Fruit fly (Drosophila melanogaster) whole organism, embryonic: ENCODE results near the gene Fie.

Experiments
- Atf3 ChIP-seq: fragments of 200-800 bp; sonication (Bioruptor generic); optimal IDR thresholded peaks from 3 replicates; lab custom pipeline; 2016; ENCODE audit warnings: missing biosample characterization, missing genetic modification characterization
- B-H2 ChIP-seq: fragments of 200-800 bp; sonication (Bioruptor generic); optimal IDR thresholded peaks from 2 replicates; lab custom pipeline; 2018; ENCODE audit warnings: missing biosample characterization, mild to moderate bottlenecking, missing genetic modification characterization
- CG11085 ChIP-seq: fragments of 200-800 bp; sonication (Bioruptor generic); IDR thresholded peaks from 2 replicates; pipeline ENCODE4 v1.3.6; 2022; ENCODE audit warnings: missing biosample characterization, missing genetic modification characterization
- CG13894 ChIP-seq: fragments of 200-800 bp; sonication (Bioruptor generic); optimal IDR thresholded peaks from 3 replicates; lab custom pipeline; 2018; ENCODE audit warnings: missing biosample characterization, mild to moderate bottlenecking, missing genetic modification characterization, moderate library complexity
- CG15269 ChIP-seq: fragments of 200-800 bp; sonication (Bioruptor generic); optimal IDR thresholded peaks from 2 replicates; lab custom pipeline; 2018; ENCODE audit warnings: missing biosample characterization, mild to moderate bottlenecking, missing genetic modification characterization, moderate library complexity
- CG15514 ChIP-seq: fragments of 200-800 bp; sonication (Bioruptor generic); optimal IDR thresholded peaks from 3 replicates; lab custom pipeline; 2017; ENCODE audit warnings: missing biosample characterization, missing genetic modification characterization, mild to moderate bottlenecking, moderate library complexity, missing genetic modification reagents
- CG16815 ChIP-seq: fragments of 200-800 bp; sonication (Bioruptor generic); optimal IDR thresholded peaks from 3 replicates; lab custom pipeline; 2017; ENCODE audit warnings: missing biosample characterization, mild to moderate bottlenecking, missing genetic modification characterization
- CG18599 ChIP-seq: fragments of 200-800 bp; sonication (Bioruptor generic); optimal IDR thresholded peaks from 3 replicates; lab custom pipeline; 2017; ENCODE audit warnings: missing biosample characterization, missing genetic modification characterization, mild to moderate bottlenecking, moderate library complexity, missing genetic modification reagents
- CG18619 ChIP-seq: fragments of 200-800 bp; sonication (Bioruptor generic); optimal IDR thresholded peaks from 3 replicates; lab custom pipeline; 2017; ENCODE audit warnings: missing biosample characterization, mild to moderate bottlenecking, missing genetic modification characterization
- CG18764 ChIP-seq: fragments of 200-800 bp; sonication (Bioruptor generic); optimal IDR thresholded peaks from 3 replicates; lab custom pipeline; 2016; ENCODE audit warnings: missing biosample characterization, missing genetic modification characterization
- CG2120 ChIP-seq: fragments of 200-800 bp; sonication (Bioruptor generic); optimal IDR thresholded peaks from 3 replicates; lab custom pipeline; 2016; ENCODE audit warnings: missing biosample characterization, missing genetic modification characterization
- CG3281 ChIP-seq: fragments of 200-800 bp; sonication (Bioruptor generic); optimal IDR thresholded peaks from 3 replicates; lab custom pipeline; 2017; ENCODE audit warnings: missing biosample characterization, mild to moderate bottlenecking, missing genetic modification characterization
- CG42726 ChIP-seq: fragments of 200-800 bp; sonication (Bioruptor generic); IDR thresholded peaks from 2 replicates; pipeline ENCODE4 v1.3.6; 2022; ENCODE audit warnings: missing biosample characterization, missing genetic modification characterization; ENCODE audit not compliant: partially characterized antibody
- CG6765 ChIP-seq: fragments of 200-800 bp; sonication (Bioruptor generic); optimal IDR thresholded peaks from 3 replicates; lab custom pipeline; 2017; ENCODE audit warnings: missing biosample characterization, mild to moderate bottlenecking, missing genetic modification characterization
- CG6854 ChIP-seq: fragments of 200-800 bp; sonication (Bioruptor generic); optimal IDR thresholded peaks from 3 replicates; lab custom pipeline; 2017; ENCODE audit warnings: missing biosample characterization, mild to moderate bottlenecking, missing genetic modification characterization
- CG8290 ChIP-seq, 3 experiments: fragments of 200-800 bp; sonication (Bioruptor generic); optimal IDR thresholded peaks; 2 replicates each; lab custom pipeline; 2016 to 2019; ENCODE audit warnings: missing biosample characterization in 3 of 3, missing genetic modification characterization in 3 of 3, mild to moderate bottlenecking in 2 of 3, moderate library complexity in 1 of 3
- CG9817 ChIP-seq: fragments of 200-800 bp; sonication (Bioruptor generic); optimal IDR thresholded peaks from 2 replicates; lab custom pipeline; 2018; ENCODE audit warnings: missing biosample characterization, mild to moderate bottlenecking, missing genetic modification characterization, moderate library complexity
- D19A ChIP-seq: fragments of 200-800 bp; optimal IDR thresholded peaks from 3 replicates; lab custom pipeline; 2019; ENCODE audit warnings: missing biosample characterization, mild to moderate bottlenecking, missing genetic modification characterization, moderate library complexity
- Ets97D ChIP-seq: fragments of 200-800 bp; sonication (Bioruptor generic); optimal IDR thresholded peaks from 3 replicates; lab custom pipeline; 2016; ENCODE audit warnings: missing biosample characterization, missing genetic modification characterization
- Gsc ChIP-seq: fragments of 200-800 bp; sonication (Bioruptor generic); IDR thresholded peaks from 2 replicates; pipeline ENCODE4 v1.3.6; 2022; ENCODE audit warnings: missing biosample characterization, missing genetic modification characterization
- HLHmδ ChIP-seq: fragments of 200-800 bp; sonication (Bioruptor generic); optimal IDR thresholded peaks from 2 replicates; lab custom pipeline; 2018; ENCODE audit warnings: missing biosample characterization, mild to moderate bottlenecking, missing genetic modification characterization, moderate library complexity
- Hand ChIP-seq: fragments of 200-800 bp; sonication (Bioruptor generic); optimal IDR thresholded peaks from 2 replicates; lab custom pipeline; 2017; ENCODE audit warnings: mild to moderate bottlenecking, missing biosample characterization, missing genetic modification reagents, missing genetic modification characterization
- Hmr ChIP-seq: fragments of 200-800 bp; sonication (Bioruptor generic); optimal IDR thresholded peaks from 3 replicates; lab custom pipeline; 2017; ENCODE audit warnings: mild to moderate bottlenecking, missing biosample characterization, missing genetic modification reagents, missing genetic modification characterization
- Mad ChIP-seq: fragments of 200-800 bp; sonication (Bioruptor generic); optimal IDR thresholded peaks from 2 replicates; lab custom pipeline; 2016; ENCODE audit warnings: missing biosample characterization, missing genetic modification characterization
- NC2β ChIP-seq: fragments of 200-800 bp; sonication (Bioruptor generic); optimal IDR thresholded peaks from 2 replicates; lab custom pipeline; 2016; ENCODE audit warnings: missing biosample characterization, missing genetic modification characterization
- Nf-YA ChIP-seq: fragments of 200-800 bp; sonication (Bioruptor generic); IDR thresholded peaks from 2 replicates; pipeline ENCODE4 v1.3.6; 2022; ENCODE audit warnings: missing biosample characterization, missing genetic modification characterization
- Ravus ChIP-seq: fragments of 200-800 bp; sonication (Bioruptor generic); IDR thresholded peaks from 2 replicates; pipeline ENCODE4 v1.3.6; 2022; ENCODE audit warnings: missing biosample characterization, missing genetic modification characterization
- Six4 ChIP-seq: fragments of 200-800 bp; sonication (Bioruptor generic); optimal IDR thresholded peaks from 2 replicates; lab custom pipeline; 2016; ENCODE audit warnings: missing biosample characterization, missing genetic modification characterization
- Usf ChIP-seq: fragments of 200-800 bp; sonication (Bioruptor generic); optimal IDR thresholded peaks from 2 replicates; lab custom pipeline; 2017; ENCODE audit warnings: missing genotype, missing biosample characterization, missing genetic modification characterization
- ac ChIP-seq: fragments of 200-800 bp; sonication (Bioruptor generic); optimal IDR thresholded peaks from 3 replicates; lab custom pipeline; 2017; ENCODE audit warnings: missing biosample characterization, mild to moderate bottlenecking, missing genetic modification characterization
- ash1 ChIP-seq: fragments of 200-800 bp; sonication (Bioruptor generic); optimal IDR thresholded peaks from 2 replicates; lab custom pipeline; 2018; ENCODE audit warnings: missing biosample characterization, mild to moderate bottlenecking, missing genetic modification characterization
- ato ChIP-seq: fragments of 200-800 bp; sonication (Bioruptor generic); IDR thresholded peaks from 2 replicates; pipeline ENCODE4 v1.3.6; 2022; ENCODE audit warnings: missing biosample characterization, missing genetic modification characterization; ENCODE audit not compliant: partially characterized antibody
- bab2 ChIP-seq: fragments of 200-800 bp; sonication (Bioruptor generic); optimal IDR thresholded peaks from 2 replicates; lab custom pipeline; 2016; ENCODE audit warnings: missing biosample characterization, missing genetic modification characterization
- dimm ChIP-seq: fragments of 200-800 bp; sonication (Bioruptor generic); IDR thresholded peaks from 2 replicates; pipeline ENCODE4 v1.3.6; 2022; ENCODE audit warnings: missing biosample characterization, missing genetic modification characterization
- dpn ChIP-seq, 2 experiments: fragments of 200-800 bp; sonication (Bioruptor generic); optimal IDR thresholded peaks; 3 replicates each; lab custom pipeline; 2016; ENCODE audit warnings: missing biosample characterization in 2 of 2, missing genetic modification characterization in 2 of 2
- eve ChIP-seq, 2 experiments: fragments of >200 bp; optimal IDR thresholded peaks; 2 replicates each; lab custom pipeline; 2017; ENCODE audit warnings: missing biosample characterization in 2 of 2, missing genetic modification characterization in 2 of 2
- fd3F ChIP-seq: fragments of 200-800 bp; sonication (Bioruptor generic); optimal IDR thresholded peaks from 2 replicates; lab custom pipeline; 2018; ENCODE audit warnings: missing biosample characterization, mild to moderate bottlenecking, missing genetic modification characterization, moderate library complexity
- gem ChIP-seq: fragments of 200-800 bp; sonication (Bioruptor generic); optimal IDR thresholded peaks from 2 replicates; lab custom pipeline; 2019; ENCODE audit warnings: missing biosample characterization, mild to moderate bottlenecking, missing genetic modification characterization, moderate library complexity
- her ChIP-seq: fragments of 200-800 bp; sonication (Bioruptor generic); optimal IDR thresholded peaks from 2 replicates; lab custom pipeline; 2016; ENCODE audit warnings: missing biosample characterization, missing genetic modification characterization
- nmo ChIP-seq: fragments of 200-800 bp; sonication (Bioruptor generic); optimal IDR thresholded peaks from 2 replicates; lab custom pipeline; 2018; ENCODE audit warnings: missing biosample characterization, mild to moderate bottlenecking, missing genetic modification characterization, moderate library complexity
- sc ChIP-seq, 3 experiments: fragments of >200 bp in 2 of 3; fragments of 200-800 bp in 1 of 3; sonication (Bioruptor generic) in 1 of 3; optimal IDR thresholded peaks; 2 replicates in 2 of 3; 3 replicates in 1 of 3; lab custom pipeline; 2017; ENCODE audit warnings: mild to moderate bottlenecking in 1 of 3, missing biosample characterization in 1 of 3, missing genetic modification characterization in 1 of 3, missing genetic modification reagents in 1 of 3
- sens ChIP-seq: fragments of 200-800 bp; sonication (Bioruptor generic); peaks from one replicate; lab custom pipeline; 2016; ENCODE audit warnings: missing biosample characterization, missing genetic modification characterization
- sisA ChIP-seq: fragments of 200-800 bp; sonication (Bioruptor generic); IDR thresholded peaks from 2 replicates; pipeline ENCODE4 v1.3.6; 2022; ENCODE audit warnings: missing biosample characterization, missing genetic modification characterization
- slp2 ChIP-seq: fragments of 200-800 bp; sonication (Bioruptor generic); optimal IDR thresholded peaks from 2 replicates; lab custom pipeline; 2016; ENCODE audit warnings: missing biosample characterization, missing genetic modification characterization
- sob ChIP-seq: fragments of 200-800 bp; sonication (Bioruptor generic); IDR thresholded peaks from 2 replicates; pipeline ENCODE4 v1.3.6; 2022; ENCODE audit warnings: missing biosample characterization, missing genetic modification characterization
- stc ChIP-seq: fragments of 200-800 bp; sonication (Bioruptor generic); IDR thresholded peaks from 2 replicates; pipeline ENCODE4 v1.3.6; 2022; ENCODE audit warnings: missing biosample characterization, missing genetic modification characterization
- twi ChIP-seq: fragments of 200-800 bp; optimal IDR thresholded peaks from 2 replicates; lab custom pipeline; 2019; ENCODE audit warnings: missing biosample characterization, mild to moderate bottlenecking, missing genetic modification characterization, moderate library complexity
- wor ChIP-seq: fragments of 200-800 bp; sonication (Bioruptor generic); IDR thresholded peaks from 2 replicates; pipeline ENCODE4 v1.3.6; 2022; ENCODE audit warnings: missing biosample characterization, missing genetic modification characterization
- zen ChIP-seq: fragments of 200-800 bp; sonication (Bioruptor generic); optimal IDR thresholded peaks from 3 replicates; lab custom pipeline; 2018; ENCODE audit warnings: missing biosample characterization, mild to moderate bottlenecking, missing genetic modification characterization, moderate library complexity

Gene Fie

DNA sequence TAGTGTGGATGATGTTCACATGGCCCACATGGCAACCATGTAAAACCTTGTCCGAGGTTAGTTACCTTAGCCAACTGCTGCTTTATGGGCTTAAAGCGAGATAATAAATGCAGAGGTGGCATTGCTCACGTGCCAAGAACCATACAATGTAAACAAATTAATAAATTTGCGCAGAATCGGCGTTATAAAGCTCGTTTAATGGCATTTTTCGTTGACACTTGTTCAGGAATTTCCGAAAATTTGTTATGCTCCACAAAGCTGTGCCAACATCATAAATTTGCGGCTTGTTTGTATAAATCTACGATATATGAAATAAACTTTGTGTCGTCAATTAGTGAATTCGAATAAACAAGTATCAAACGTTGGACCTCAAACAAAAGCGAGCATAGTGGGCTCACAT is 39.4 kb downstream of the Fie start (continued):
- TF ChIP-seq B-H2 (GFP tag; lab: Kevin White, UChicago), result peak; percentile 24
- peak; percentile 51 for TF ChIP-seq CG18599 (GFP tag; lab: Kevin White, UChicago)
- TF ChIP-seq sens, result peak; percentile 42
- no peak for TF ChIP-seq Atf3 (GFP tag; lab: Kevin White, UChicago)
- no peak for TF ChIP-seq CG11085 (GFP tag; lab: Robert Waterston, UW)
- TF ChIP-seq slp2 (GFP tag; lab: Kevin White, UChicago), result no peak
- no peak for TF ChIP-seq stc (GFP tag; lab: Robert Waterston, UW)
- peak; percentile 0 for TF ChIP-seq fd3F
- TF ChIP-seq bab2 (GFP tag; lab: Kevin White, UChicago), result no peak
- TF ChIP-seq Hmr, result peak; percentile 52
- TF ChIP-seq CG2120 (GFP tag; lab: Kevin White, UChicago), result peak; percentile 5
- no peak for TF ChIP-seq twi (tag; lab: Kevin White, UChicago)
- TF ChIP-seq CG8290 (GFP tag; optimal IDR thresholded peaks at IDR 0.05; lab: Kevin White, UChicago), result no peak
- TF ChIP-seq CG8290 (tag; optimal IDR thresholded peaks at IDR 0.05; lab: Kevin White, UChicago), result peak in 1 of 2 experiments; percentile 14
- TF ChIP-seq CG15514, result peak; percentile 19
- peak; percentile 41 for TF ChIP-seq CG6765

- no peak for TF ChIP-seq Six4 (GFP tag; lab: Kevin White, UChicago)
- peak; percentile 36; the same call in 1 of the 2 replicates for TF ChIP-seq sob (GFP tag; lab: Robert Waterston, UW)
- TF ChIP-seq CG6854, result peak; percentile 41
- TF ChIP-seq CG42726 (GFP tag; lab: Robert Waterston, UW), result no peak
- TF ChIP-seq D19A (tag; lab: Kevin White, UChicago), result no peak
- TF ChIP-seq HLHmδ (GFP tag; lab: Kevin White, UChicago), result no peak
- no peak for TF ChIP-seq ac
- no peak for TF ChIP-seq eve (GFP tag; optimal IDR thresholded peaks at IDR 0.05; lab: Kevin White, UChicago)
- TF ChIP-seq Hand (GFP tag; lab: Kevin White, UChicago), result peak; percentile 33
- TF ChIP-seq CG13894 (tag; lab: Kevin White, UChicago), result no peak
- TF ChIP-seq CG18619 (GFP tag; lab: Kevin White, UChicago), result peak; percentile 16
- TF ChIP-seq CG15269 (tag; lab: Kevin White, UChicago), result peak; percentile 60
- TF ChIP-seq Ets97D, result no peak
- no peak for TF ChIP-seq ato
- no peak for TF ChIP-seq CG16815
- no peak for TF ChIP-seq Ravus (GFP tag; lab: Robert Waterston, UW)
- no peak for TF ChIP-seq sisA (GFP tag; lab: Robert Waterston, UW)
- TF ChIP-seq nmo (GFP tag; lab: Kevin White, UChicago), result no peak
- TF ChIP-seq gem (tag; lab: Kevin White, UChicago), result peak; percentile 35
- no peak for TF ChIP-seq Mad (GFP tag; lab: Kevin White, UChicago)
- TF ChIP-seq CG18764 (GFP tag; lab: Kevin White, UChicago), result no peak
- no peak for TF ChIP-seq dpn (GFP tag; optimal IDR thresholded peaks at IDR 0.05; lab: Kevin White, UChicago)
- TF ChIP-seq NC2β (GFP tag; lab: Kevin White, UChicago), result no peak
- no peak for TF ChIP-seq sc (optimal IDR thresholded peaks at IDR 0.05; lab: Kevin White, UChicago)
- TF ChIP-seq sc (GFP tag; optimal IDR thresholded peaks at IDR 0.05; lab: Kevin White, UChicago), result no peak
- no peak for TF ChIP-seq her (GFP tag; lab: Kevin White, UChicago)
- TF ChIP-seq wor (GFP tag; lab: Robert Waterston, UW), result no peak
- TF ChIP-seq zen (tag; lab: Kevin White, UChicago), result no peak
- TF ChIP-seq dimm (GFP tag; lab: Robert Waterston, UW), result no peak
- TF ChIP-seq Nf-YA (GFP tag; lab: Robert Waterston, UW), result no peak
- TF ChIP-seq Usf (GFP tag; lab: Kevin White, UChicago), result no peak
- no peak for TF ChIP-seq CG11085 (GFP tag; lab: Robert Waterston, UW)
- peak; percentile 24 for TF ChIP-seq ash1 (GFP tag; lab: Kevin White, UChicago)
- TF ChIP-seq CG3281 (GFP tag; lab: Kevin White, UChicago), result peak; percentile 75
- no peak for TF ChIP-seq Gsc (GFP tag; lab: Robert Waterston, UW)
- TF ChIP-seq CG9817 (tag; lab: Kevin White, UChicago), result no peak
Observed at dm6 chr3L:3932742-3933289, 40.4 kb downstream of the Fie start.
